Worm (Caenorhabditis elegans): ENCODE measurements around the gene col-174.

Gene col-174

DNA sequence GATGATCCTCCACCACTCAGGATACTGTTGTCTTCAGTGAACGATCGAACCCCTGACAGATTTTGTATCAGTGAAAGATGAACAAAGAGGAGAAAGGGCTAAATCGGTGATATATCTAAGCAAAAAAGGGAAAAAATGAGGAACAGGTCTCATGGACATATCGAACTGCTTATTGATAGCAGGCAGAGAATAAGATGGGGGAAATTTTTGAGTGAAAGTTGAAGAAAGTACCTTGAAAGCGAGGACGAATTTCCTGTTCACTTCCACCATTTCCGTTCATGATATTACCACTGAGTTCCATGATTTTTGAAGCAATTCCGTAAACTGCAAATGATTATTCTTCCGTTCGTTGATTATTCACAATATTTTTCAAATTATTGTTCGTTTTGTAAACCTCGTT lies 6.7 kb downstream of the col-174 start:
- no peak for TF ChIP-seq ceh-58 (GFP tag; IDR thresholded peaks at IDR 0.05)
- TF ChIP-seq gei-17 (GFP tag; optimal IDR thresholded peaks at IDR 0.05): no peak
- TF ChIP-seq ceh-91 (GFP tag; IDR thresholded peaks at IDR 0.05): no peak
- no peak for TF ChIP-seq hmg-20 (GFP tag; IDR thresholded peaks at IDR 0.05)
- no peak for TF ChIP-seq let-607 (tag; optimal IDR thresholded peaks at IDR 0.05)

- TF ChIP-seq F57A8.1 (GFP tag; optimal IDR thresholded peaks at IDR 0.05): no peak
- TF ChIP-seq dox-1 (GFP tag; IDR thresholded peaks at IDR 0.05): no peak
- TF ChIP-seq F49E8.2 (tag; optimal IDR thresholded peaks at IDR 0.05; ENCODE audit: insufficient read depth): no peak
- no peak for TF ChIP-seq attf-6 (GFP tag; IDR thresholded peaks at IDR 0.05)
- TF ChIP-seq T07F8.4 (tag; optimal IDR thresholded peaks at IDR 0.05): no peak
- no peak for TF ChIP-seq rpc-1 (optimal IDR thresholded peaks at IDR 0.05)
- no peak for TF ChIP-seq rpc-1 (tag; optimal IDR thresholded peaks at IDR 0.05)
- TF ChIP-seq lin-54 (GFP tag; optimal IDR thresholded peaks at IDR 0.05): no peak
- no peak for TF ChIP-seq ama-1 (optimal IDR thresholded peaks at IDR 0.05)
- TF ChIP-seq ama-1 (GFP tag; optimal IDR thresholded peaks at IDR 0.05): no peak
- TF ChIP-seq atf-7 (tag; optimal IDR thresholded peaks at IDR 0.05): no peak
- no peak for TF ChIP-seq nfyb-1 (GFP tag; IDR thresholded peaks at IDR 0.05)
- TF ChIP-seq somi-1 (GFP tag; optimal IDR thresholded peaks at IDR 0.05): no peak
- no peak for TF ChIP-seq B0035.1 (tag; optimal IDR thresholded peaks at IDR 0.05)
- no peak for TF ChIP-seq unc-130 (GFP tag; optimal IDR thresholded peaks at IDR 0.05)
- no peak for TF ChIP-seq K11D2.4 (GFP tag; IDR thresholded peaks at IDR 0.05)
These were observed 7.7 kb downstream of the col-174 start, which contains the start of gene F46C8.8 for ce11 chrX:7554326-7554725. F46C8.8 (minus strand) TSS chrX:7554426.

- TF ChIP-seq Y53G8AR.9 (GFP tag; conservative IDR thresholded peaks at IDR 0.05) (no peak), nhr-80 (tag; optimal IDR thresholded peaks at IDR 0.05) (peak; percentile 85)
These were observed 12.4 kb downstream of the col-174 start, which contains the start of the genes PDB1.1 and F08C6.5 for ce11 chrX:7558928-7559455. PDB1.1 (minus strand) TSS chrX:7559085. F08C6.5 (plus strand) TSS chrX:7559405.

DNA sequence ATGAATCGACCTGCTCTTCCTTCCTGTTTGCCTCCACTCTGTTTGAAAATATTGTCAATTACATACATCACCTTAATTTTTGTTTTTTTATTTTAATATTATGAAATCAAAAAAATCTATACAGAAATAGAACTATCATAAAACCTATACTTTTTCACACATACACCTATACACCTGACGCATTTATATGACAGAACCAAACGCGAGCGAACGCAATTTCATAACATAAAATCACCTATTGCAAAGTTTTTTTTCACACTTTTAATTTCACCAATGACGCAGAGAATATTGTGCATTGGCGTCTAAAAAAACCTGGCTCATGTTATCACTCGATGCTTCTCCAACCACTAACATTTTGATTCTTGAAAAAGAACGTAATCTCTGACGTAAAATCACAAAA lies 15.4 kb downstream of the col-174 start:
- TF ChIP-seq rpc-1 (optimal IDR thresholded peaks at IDR 0.05) (no peak), rpc-1 (tag; optimal IDR thresholded peaks at IDR 0.05) (no peak), B0261.1 (tag; optimal IDR thresholded peaks at IDR 0.05) (no peak), hlh-12 (tag; optimal IDR thresholded peaks at IDR 0.05) (no peak), athp-1 (tag; optimal IDR thresholded peaks at IDR 0.05) (no peak), lsl-1 (GFP tag; optimal IDR thresholded peaks at IDR 0.05) (no peak), somi-1 (GFP tag; optimal IDR thresholded peaks at IDR 0.05) (no peak), F49E8.2 (tag; optimal IDR thresholded peaks at IDR 0.05; ENCODE audit: insufficient read depth) (no peak), B0035.1 (tag; optimal IDR thresholded peaks at IDR 0.05) (no peak), ztf-26 (tag; optimal IDR thresholded peaks at IDR 0.05) (no peak), cebp-2 (GFP tag; IDR thresholded peaks at IDR 0.05) (no peak), madf-6 (GFP tag; IDR thresholded peaks at IDR 0.05) (no peak), lin-26 (GFP tag; IDR thresholded peaks at IDR 0.05) (no peak), cebp-1 (GFP tag; IDR thresholded peaks at IDR 0.05) (peak; percentile 53; the same call in 1 of the 2 replicates), cebp-1 (tag; optimal IDR thresholded peaks at IDR 0.05) (peak; percentile 79), mcd-1 (GFP tag; IDR thresholded peaks at IDR 0.05) (no peak), unc-62 (GFP tag; optimal IDR thresholded peaks at IDR 0.05) (peak; percentile 79), snpc-1.3 (tag; optimal IDR thresholded peaks at IDR 0.05; ENCODE audit: insufficient read depth) (no peak)

All from whole organism, young adult.